Fruit fly (Drosophila melanogaster) whole organism, embryonic: ENCODE data around the gene CG42324.

ENCODE experiments used
- CG2202 ChIP-seq: fragments of 200-800 bp; sonication (Bioruptor generic); optimal IDR thresholded peaks from 2 replicates; lab custom pipeline; 2018; ENCODE audit warnings: missing biosample characterization, mild to moderate bottlenecking, missing genetic modification characterization
- CG4820 ChIP-seq: fragments of 200-800 bp; sonication (Bioruptor generic); optimal IDR thresholded peaks from 3 replicates; lab custom pipeline; 2016; ENCODE audit warnings: missing biosample characterization, missing genetic modification characterization
- CG8281 ChIP-seq: fragments of 200-800 bp; sonication (Bioruptor generic); optimal IDR thresholded peaks from 2 replicates; lab custom pipeline; 2018; ENCODE audit warnings: missing biosample characterization, mild to moderate bottlenecking, missing genetic modification characterization, moderate library complexity
- CG8765 ChIP-seq: fragments of 200-800 bp; sonication (Bioruptor generic); IDR thresholded peaks from 2 replicates; pipeline ENCODE4 v1.3.6; 2022; ENCODE audit warnings: missing biosample characterization, missing genetic modification characterization
- Deaf1 ChIP-seq: fragments of 200-800 bp; optimal IDR thresholded peaks from 3 replicates; lab custom pipeline; 2019; ENCODE audit warnings: missing biosample characterization, mild to moderate bottlenecking, missing genetic modification characterization, moderate library complexity
- Rfx ChIP-seq: fragments of 200-800 bp; sonication (Bioruptor generic); IDR thresholded peaks from 2 replicates; pipeline ENCODE4 v1.3.6; 2022; ENCODE audit warnings: missing biosample characterization, missing genetic modification characterization
- lilli ChIP-seq: fragments of 200-800 bp; sonication (Bioruptor generic); optimal IDR thresholded peaks from 3 replicates; lab custom pipeline; 2016; ENCODE audit warnings: missing biosample characterization, missing genetic modification characterization
- pho ChIP-seq: fragments of 200-800 bp; sonication (Bioruptor generic); optimal IDR thresholded peaks from 2 replicates; lab custom pipeline; 2016; ENCODE audit warnings: missing biosample characterization, missing genetic modification characterization

dm6 chr3L:3543525-3543971, 71.3 kb downstream of the CG42324 start:
- TF ChIP-seq CG4820 (GFP tag; lab: Kevin White, UChicago) (no peak), Deaf1 (peak; percentile 44), CG8765 (GFP tag; lab: Robert Waterston, UW) (no peak), CG2202 (tag; lab: Kevin White, UChicago) (no peak), CG8281 (no peak), pho (no peak), lilli (GFP tag; lab: Kevin White, UChicago) (no peak), Rfx (peak; percentile 52; the same call in 1 of the 2 replicates)
